Fruit fly (Drosophila melanogaster): ENCODE results near the gene Naglu.

dm6 chr2L:8416350-8417046 is 4.8 kb upstream of the Naglu start:
- no peak for TF ChIP-seq h (optimal IDR thresholded peaks at IDR 0.05)
- no peak for TF ChIP-seq Myc (optimal IDR thresholded peaks at IDR 0.05)
- no peak for TF ChIP-seq psq (optimal IDR thresholded peaks at IDR 0.05)
- TF ChIP-seq Sin3A (optimal IDR thresholded peaks at IDR 0.05) = no peak
- TF ChIP-seq insv (optimal IDR thresholded peaks at IDR 0.05) = no peak

Measured in Kc167 (cell line).